Worm (Caenorhabditis elegans) whole organism, L4/young adult: ENCODE measurements around the gene srv-21.

Experiments used
- W03F9.2 ChIP-seq: fragments of 150-350 bp; optimal IDR thresholded peaks from 2 replicates; lab custom pipeline; 2014; ENCODE audit warnings: missing biosample characterization, missing genetic modification characterization
- dao-5 ChIP-seq: sonication (generic microtip); optimal IDR thresholded peaks from 2 replicates; lab custom pipeline; 2016; ENCODE audit warnings: missing genotype, missing genetic modification characterization, moderate library complexity, missing compliant biosample characterization

DNA sequence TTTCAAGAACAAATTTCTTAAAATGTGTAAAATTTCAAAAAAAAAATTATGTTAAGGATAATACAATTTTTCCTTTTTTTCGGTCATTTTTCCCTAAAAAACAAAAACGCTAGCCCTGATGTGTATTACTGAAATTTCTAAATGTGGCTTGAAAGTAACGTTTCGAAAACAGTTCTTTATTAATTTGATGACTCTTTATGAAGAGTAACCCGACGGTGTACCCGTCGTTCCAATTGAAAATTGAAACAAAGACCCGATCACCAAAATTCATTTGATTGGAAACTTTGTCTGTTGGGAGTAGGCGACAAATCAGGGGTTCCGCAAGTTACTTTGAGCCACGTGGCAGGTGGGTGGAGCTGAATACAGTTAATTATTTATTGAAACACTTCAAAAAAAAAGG is 44.3 kb downstream of the srv-21 start:
- TF ChIP-seq dao-5 (tag; lab: Kevin White, UChicago) (no peak), W03F9.2 (tag; lab: Kevin White, UChicago) (no peak)
